Worm (Caenorhabditis elegans) whole organism, L4 larva: ENCODE data around the gene gst-37.
A peak's percentile ranks its signal among the peaks of the same experiment; 100 is the strongest.

Experiments used
- D1046.2 ChIP-seq: fragments of 200-800 bp; sonication (Bioruptor generic); IDR thresholded peaks from 2 replicates; pipeline ENCODE4 v1.3.6; 2022; ENCODE audit warnings: missing genetic modification characterization, missing compliant biosample characterization
- F26F4.8 ChIP-seq: fragments of 200-800 bp; sonication (Bioruptor generic); conservative IDR thresholded peaks from 2 replicates; pipeline ENCODE4 v1.3.6; 2022; ENCODE audit warnings: missing genetic modification characterization, missing compliant biosample characterization
- F49E8.2 ChIP-seq: sonication (generic microtip); optimal IDR thresholded peaks from 2 replicates; lab custom pipeline; 2016; ENCODE audit warnings: missing compliant biosample characterization, mild to moderate bottlenecking, missing genetic modification characterization, borderline replicate concordance
- Y5F2A.4 ChIP-seq: fragments of 200-800 bp; sonication (Bioruptor generic); optimal IDR thresholded peaks from 2 replicates; lab custom pipeline; 2018; ENCODE audit warnings: mild to moderate bottlenecking, missing genetic modification characterization, missing compliant biosample characterization
- Y75B8A.6 ChIP-seq: fragments of 200-800 bp; sonication (Bioruptor generic); IDR thresholded peaks from 2 replicates; pipeline ENCODE4 v1.3.6; 2022; ENCODE audit warnings: missing genetic modification reagents, missing genetic modification characterization, missing compliant biosample characterization
- ZK337.2 ChIP-seq: fragments of 200-800 bp; sonication (Bioruptor generic); IDR thresholded peaks from 2 replicates; pipeline ENCODE4 v1.3.6; 2022; ENCODE audit warnings: missing genetic modification reagents, missing genetic modification characterization, missing compliant biosample characterization
- aha-1 ChIP-seq: fragments of 150-350 bp; peaks from one replicate; lab custom pipeline; 2014; ENCODE audit warnings: missing biosample characterization, missing genetic modification characterization
- ama-1 ChIP-seq: fragments of 150-350 bp; optimal IDR thresholded peaks from 2 replicates; lab custom pipeline; 2014; ENCODE audit warnings: inconsistent platforms, mixed read lengths
- arid-1 ChIP-seq: fragments of 200-800 bp; sonication (Bioruptor generic); conservative IDR thresholded peaks from 2 replicates; pipeline ENCODE4 v1.3.6; 2022; ENCODE audit warnings: missing genetic modification reagents, missing genetic modification characterization, missing compliant biosample characterization
- ceh-32 ChIP-seq: sonication (generic microtip); optimal IDR thresholded peaks from 2 replicates; lab custom pipeline; 2016; ENCODE audit warnings: mild to moderate bottlenecking, missing genetic modification characterization, missing compliant biosample characterization; ENCODE audit not compliant: poor library complexity
- ceh-62 ChIP-seq: sonication (generic microtip); optimal IDR thresholded peaks from 2 replicates; lab custom pipeline; 2017; ENCODE audit warnings: missing biosample characterization, missing genetic modification characterization
- ceh-82 ChIP-seq: sonication (generic microtip); optimal IDR thresholded peaks from 2 replicates; lab custom pipeline; 2017; ENCODE audit warnings: missing biosample characterization, missing genetic modification characterization
- ctbp-1 ChIP-seq: fragments of 200-800 bp; sonication (Bioruptor generic); IDR thresholded peaks from 2 replicates; pipeline ENCODE4 v1.3.6; 2022; ENCODE audit warnings: missing genetic modification reagents, missing genetic modification characterization, missing compliant biosample characterization
- daf-19 ChIP-seq: fragments of 200-800 bp; sonication (Bioruptor generic); conservative IDR thresholded peaks from 2 replicates; pipeline ENCODE4 v1.3.6; 2022; ENCODE audit warnings: missing genetic modification characterization, missing compliant biosample characterization
- dmd-6 ChIP-seq: fragments of 200-800 bp; sonication (Bioruptor generic); IDR thresholded peaks from 2 replicates; pipeline ENCODE4 v1.3.6; 2022; ENCODE audit warnings: missing genetic modification reagents, missing genetic modification characterization, missing compliant biosample characterization
- dpl-1 ChIP-seq: fragments of 150-350 bp; optimal IDR thresholded peaks from 2 replicates; lab custom pipeline; 2014; ENCODE audit warnings: missing biosample characterization, missing genetic modification reagents, missing genetic modification characterization
- fkh-10 ChIP-seq: fragments of 150-350 bp; optimal IDR thresholded peaks from 2 replicates; lab custom pipeline; 2014; ENCODE audit warnings: missing biosample characterization, missing genetic modification reagents, missing genetic modification characterization
- fos-1 ChIP-seq: fragments of 150-350 bp; optimal IDR thresholded peaks from 2 replicates; lab custom pipeline; 2014; ENCODE audit warnings: missing biosample characterization, missing genetic modification characterization
- gei-8 ChIP-seq: fragments of 200-800 bp; sonication (Bioruptor generic); optimal IDR thresholded peaks from 2 replicates; lab custom pipeline; 2018; ENCODE audit warnings: mild to moderate bottlenecking, missing genetic modification characterization, missing compliant biosample characterization
- hif-1 ChIP-seq, 2 experiments: sonication (generic microtip); optimal IDR thresholded peaks; 2 replicates each; lab custom pipeline; 2016 to 2017; ENCODE audit warnings: missing compliant biosample characterization in 2 of 2, missing genetic modification characterization in 2 of 2, missing genetic modification reagents in 2 of 2, missing genotype in 2 of 2, mild to moderate bottlenecking in 1 of 2
- hlh-30 ChIP-seq: sonication (generic microtip); optimal IDR thresholded peaks from 2 replicates; lab custom pipeline; 2017; ENCODE audit warnings: antibody characterized with exemption, mild to moderate bottlenecking, missing genetic modification characterization, missing compliant biosample characterization; ENCODE audit not compliant: insufficient read depth
- hmg-1.1 ChIP-seq: fragments of 200-800 bp; sonication (Bioruptor generic); IDR thresholded peaks from 2 replicates; pipeline ENCODE4 v1.3.6; 2022; ENCODE audit warnings: missing genetic modification reagents, missing genetic modification characterization, missing compliant biosample characterization
- jun-1 ChIP-seq: fragments of 150-350 bp; optimal IDR thresholded peaks from 2 replicates; lab custom pipeline; 2014; ENCODE audit warnings: missing biosample characterization, missing genetic modification reagents, missing genetic modification characterization
- lin-38 ChIP-seq: fragments of 200-800 bp; sonication (Bioruptor generic); IDR thresholded peaks from 2 replicates; pipeline ENCODE4 v1.3.6; 2022; ENCODE audit warnings: missing genetic modification reagents, missing genetic modification characterization, missing compliant biosample characterization
- lsy-2 ChIP-seq, 2 experiments: fragments of 150-350 bp in 1 of 2; sonication (generic microtip) in 1 of 2; optimal IDR thresholded peaks; 2 replicates each; lab custom pipeline; 2014 to 2017; ENCODE audit warnings: missing biosample characterization in 2 of 2, missing genetic modification characterization in 2 of 2
- mxl-2 ChIP-seq: fragments of 200-800 bp; sonication (Bioruptor generic); conservative IDR thresholded peaks from 2 replicates; pipeline ENCODE4 v1.3.6; 2022; ENCODE audit warnings: missing genetic modification reagents, missing genetic modification characterization, missing compliant biosample characterization
- nhr-111 ChIP-seq: fragments of 200-800 bp; sonication (Bioruptor generic); optimal IDR thresholded peaks from 2 replicates; lab custom pipeline; 2018; ENCODE audit warnings: mild to moderate bottlenecking, missing genetic modification characterization, missing compliant biosample characterization
- nhr-237 ChIP-seq: sonication (generic microtip); optimal IDR thresholded peaks from 2 replicates; lab custom pipeline; 2017; ENCODE audit warnings: missing biosample characterization, missing genetic modification characterization
- nhr-28 ChIP-seq: fragments of 150-350 bp; optimal IDR thresholded peaks from 2 replicates; lab custom pipeline; 2014; ENCODE audit warnings: missing biosample characterization, missing genetic modification characterization
- nhr-42 ChIP-seq: fragments of 200-800 bp; sonication (Bioruptor generic); IDR thresholded peaks from 2 replicates; pipeline ENCODE4 v1.3.6; 2022; ENCODE audit warnings: missing genetic modification characterization, missing compliant biosample characterization
- pha-4 ChIP-seq, 2 experiments: fragments of 150-350 bp in 1 of 2; fragments of 200-800 bp in 1 of 2; sonication (Bioruptor generic) in 1 of 2; IDR thresholded peaks in 1 of 2; optimal IDR thresholded peaks in 1 of 2; 2 replicates each; pipeline versions ENCODE4 v1.3.6 to Lab custom; 2014 to 2022; ENCODE audit warnings: missing genetic modification characterization in 2 of 2, missing genetic modification reagents in 2 of 2, missing biosample characterization in 1 of 2, missing compliant biosample characterization in 1 of 2
- php-3 ChIP-seq: fragments of 200-800 bp; sonication (Bioruptor generic); IDR thresholded peaks from 2 replicates; pipeline ENCODE4 v1.3.6; 2022; ENCODE audit warnings: missing genetic modification reagents, missing genetic modification characterization, missing compliant biosample characterization
- pqm-1 ChIP-seq: sonication (generic microtip); optimal IDR thresholded peaks from 2 replicates; lab custom pipeline; 2017; ENCODE audit warnings: missing biosample characterization, missing genetic modification characterization
- saeg-2 ChIP-seq: fragments of 200-800 bp; sonication (Bioruptor generic); IDR thresholded peaks from 2 replicates; pipeline ENCODE4 v1.3.6; 2022; ENCODE audit warnings: missing genetic modification reagents, missing genetic modification characterization, missing compliant biosample characterization
- skn-1 ChIP-seq: fragments of 150-350 bp; optimal IDR thresholded peaks from 2 replicates; lab custom pipeline; 2014; ENCODE audit warnings: missing biosample characterization, missing genetic modification characterization
- tag-97 ChIP-seq: fragments of 200-800 bp; sonication (Bioruptor generic); IDR thresholded peaks from 2 replicates; pipeline ENCODE4 v1.3.6; 2022; ENCODE audit warnings: missing genetic modification characterization, missing compliant biosample characterization
- tra-1 ChIP-seq: fragments of 200-800 bp; sonication (Bioruptor generic); IDR thresholded peaks from 2 replicates; pipeline ENCODE4 v1.3.6; 2022; ENCODE audit warnings: missing genetic modification reagents, missing genetic modification characterization, missing compliant biosample characterization
- unc-39 ChIP-seq: sonication (generic microtip); optimal IDR thresholded peaks from 2 replicates; lab custom pipeline; 2017; ENCODE audit warnings: missing biosample characterization, missing genetic modification characterization
- unc-62 ChIP-seq, 3 experiments: fragments of 150-350 bp in 1 of 3; sonication (generic microtip); optimal IDR thresholded peaks in 2 of 3; peaks in 1 of 3; 1 replicate in 1 of 3; 2 replicates in 2 of 3; lab custom pipeline; 2014 to 2017; ENCODE audit warnings: missing biosample characterization in 3 of 3, missing genetic modification characterization in 3 of 3, missing genetic modification reagents in 3 of 3, missing genotype in 1 of 3
- vab-7 ChIP-seq: fragments of 200-800 bp; sonication (Bioruptor generic); IDR thresholded peaks from 2 replicates; pipeline ENCODE4 v1.3.6; 2022; ENCODE audit warnings: missing genetic modification reagents, missing genetic modification characterization, missing compliant biosample characterization
- zfp-2 ChIP-seq: sonication (generic microtip); optimal IDR thresholded peaks from 2 replicates; lab custom pipeline; 2016; ENCODE audit warnings: mild to moderate bottlenecking, missing genetic modification characterization, missing compliant biosample characterization
- zip-11 ChIP-seq: fragments of 200-800 bp; sonication (Bioruptor generic); IDR thresholded peaks from 2 replicates; pipeline ENCODE4 v1.3.6; 2022; ENCODE audit warnings: missing genetic modification characterization, missing compliant biosample characterization

Gene gst-37

DNA sequence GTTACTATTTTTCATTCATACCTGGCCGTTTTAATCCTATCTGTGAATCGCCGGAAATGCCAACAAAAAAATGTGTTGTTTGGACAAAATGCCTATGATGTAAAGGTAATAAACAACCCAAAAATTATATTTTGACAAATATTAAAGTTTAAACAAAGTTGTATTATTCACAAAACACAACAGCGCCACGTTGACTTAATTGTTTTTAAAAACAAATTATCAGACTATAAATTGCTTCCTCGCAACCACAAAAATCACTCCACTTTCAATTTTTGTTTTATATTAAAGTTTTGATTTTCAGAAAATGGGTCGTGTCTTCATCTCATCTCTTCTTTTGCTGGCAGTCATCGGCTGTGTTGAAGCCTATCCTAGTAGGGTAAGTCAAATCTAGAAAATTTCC, 14.1 kb upstream of the gst-37 start, which contains the start of gene Y32G9A.5:
TSS of gene Y32G9A.5 (plus strand) at position 301 of the 400 bp plus-strand sequence.
- TF ChIP-seq Y5F2A.4, result no peak
- no peak for TF ChIP-seq fkh-10 (GFP tag; lab: Kevin White, UChicago)

DNA sequence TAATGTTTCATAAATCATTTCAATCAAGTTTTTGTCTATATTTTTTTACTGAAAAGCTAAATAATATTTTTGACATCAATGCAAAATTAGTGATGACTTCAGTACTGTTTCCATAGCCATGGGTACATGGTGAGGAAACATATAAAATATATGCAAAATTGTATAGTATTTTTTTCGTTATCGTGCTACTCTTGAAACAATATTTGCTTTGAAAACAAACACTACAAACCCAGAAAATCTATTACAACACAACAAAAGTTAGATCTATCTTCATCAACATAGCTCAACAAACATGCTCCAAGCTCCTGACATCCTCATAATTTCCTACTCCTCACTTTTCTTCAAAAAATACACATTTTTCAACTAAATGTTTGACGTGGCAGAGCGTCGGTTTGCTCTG, 12.9 kb upstream of the gst-37 start, which contains the start of gene srp-3:
TSS of gene srp-3 (plus strand) at position 301 of the 400 bp plus-strand sequence.
- TF ChIP-seq aha-1 (tag; lab: Kevin White, UChicago), result peak; percentile 13
- no peak for TF ChIP-seq lsy-2 (tag; optimal IDR thresholded peaks at IDR 0.05; lab: Kevin White, UChicago)
- no peak for TF ChIP-seq F26F4.8
- TF ChIP-seq, all 104 proteins: peak for 1

DNA sequence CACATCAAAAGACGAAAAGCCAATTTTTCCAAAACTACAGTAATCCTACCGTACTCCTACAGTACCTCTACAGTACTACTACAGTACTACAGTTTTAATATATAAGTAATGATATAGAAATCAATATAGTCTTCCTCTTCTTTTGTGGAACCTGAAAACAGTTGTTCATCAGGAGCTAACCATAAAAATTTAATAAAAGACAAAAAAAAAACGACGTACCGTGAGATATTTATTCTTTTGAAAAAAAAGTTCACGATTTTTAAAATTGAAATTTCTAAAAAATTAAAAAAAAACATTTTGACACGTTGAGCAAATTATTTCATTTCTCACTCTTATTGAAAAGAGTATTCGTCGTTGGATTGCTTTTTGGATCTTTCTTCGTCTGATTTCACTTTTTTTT, 10.3 kb upstream of the gst-37 start, which contains the start of gene Y32G9A.3:
TSS of gene Y32G9A.3 (plus strand) at position 301 of the 400 bp plus-strand sequence.
- TF ChIP-seq zfp-2 (tag; lab: Kevin White, UChicago) (no peak), Y75B8A.6 (GFP tag; lab: Robert Waterston, UW) (no peak), dmd-6 (GFP tag; lab: Robert Waterston, UW) (no peak), hif-1 (tag; optimal IDR thresholded peaks at IDR 0.05; lab: Kevin White, UChicago) (no peak), tra-1 (GFP tag; lab: Robert Waterston, UW) (no peak), jun-1 (tag; lab: Kevin White, UChicago) (no peak)

DNA sequence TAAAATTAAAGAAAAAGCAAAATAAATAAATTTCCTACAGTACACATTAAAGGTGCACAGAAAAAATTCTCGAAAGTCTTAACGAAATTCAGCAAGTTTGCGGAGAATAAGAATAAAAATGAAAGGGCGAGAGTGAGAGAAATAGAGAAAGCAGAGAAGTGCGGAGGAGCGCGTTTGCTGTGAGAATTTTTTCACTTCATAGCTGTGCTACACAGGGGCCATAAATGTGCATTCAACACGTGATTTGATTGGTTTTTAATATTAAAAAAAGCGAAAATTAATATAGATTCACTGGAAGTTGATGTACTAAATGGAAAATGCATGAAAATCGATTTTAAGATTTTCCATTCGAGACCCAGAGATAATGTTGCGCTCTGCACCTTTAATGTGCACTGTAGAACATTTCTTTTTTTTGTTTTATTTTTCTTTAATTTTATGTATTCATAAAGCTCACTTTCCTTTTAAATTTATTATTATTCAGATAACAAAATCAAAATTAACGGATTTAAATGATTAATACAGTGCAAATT, 3.3 kb upstream of the gst-37 start, which contains the start of gene Y32G9A.2:
TSS of gene Y32G9A.2 (plus strand) at position 480 of the 530 bp plus-strand sequence.
- no peak for TF ChIP-seq vab-7 (GFP tag; lab: Robert Waterston, UW)
- TF ChIP-seq hlh-30, result peak; percentile 15
- TF ChIP-seq unc-39 (tag; lab: Kevin White, UChicago), result no peak
- peak; percentile 94 for TF ChIP-seq lin-38 (GFP tag; lab: Robert Waterston, UW)
- TF ChIP-seq nhr-28 (tag; lab: Kevin White, UChicago), result peak; percentile 52
- peak; percentile 42 for TF ChIP-seq F49E8.2 (tag; lab: Kevin White, UChicago)
- TF ChIP-seq mxl-2 (GFP tag; lab: Robert Waterston, UW), result no peak
- no peak for TF ChIP-seq ZK337.2 (GFP tag; lab: Robert Waterston, UW)
- TF ChIP-seq F26F4.8, result no peak
- TF ChIP-seq tag-97 (GFP tag; lab: Robert Waterston, UW), result no peak
- peak; percentile 34 for TF ChIP-seq dpl-1 (GFP tag; lab: Kevin White, UChicago)
- TF ChIP-seq aha-1 (tag; lab: Kevin White, UChicago), result peak; percentile 89
- TF ChIP-seq D1046.2, result no peak
- TF ChIP-seq ama-1 (lab: Kevin White, UChicago), result no peak
- TF ChIP-seq dmd-6 (GFP tag; lab: Robert Waterston, UW), result no peak
- no peak for TF ChIP-seq gei-8 (GFP tag; lab: Kevin White, UChicago)
- TF ChIP-seq unc-62 (GFP tag; optimal IDR thresholded peaks at IDR 0.05 in 1 of 2; lab: Kevin White, UChicago), result no peak
- no peak for TF ChIP-seq unc-62 (tag; optimal IDR thresholded peaks at IDR 0.05; lab: Kevin White, UChicago)
- no peak for TF ChIP-seq nhr-42 (GFP tag; lab: Robert Waterston, UW)

DNA sequence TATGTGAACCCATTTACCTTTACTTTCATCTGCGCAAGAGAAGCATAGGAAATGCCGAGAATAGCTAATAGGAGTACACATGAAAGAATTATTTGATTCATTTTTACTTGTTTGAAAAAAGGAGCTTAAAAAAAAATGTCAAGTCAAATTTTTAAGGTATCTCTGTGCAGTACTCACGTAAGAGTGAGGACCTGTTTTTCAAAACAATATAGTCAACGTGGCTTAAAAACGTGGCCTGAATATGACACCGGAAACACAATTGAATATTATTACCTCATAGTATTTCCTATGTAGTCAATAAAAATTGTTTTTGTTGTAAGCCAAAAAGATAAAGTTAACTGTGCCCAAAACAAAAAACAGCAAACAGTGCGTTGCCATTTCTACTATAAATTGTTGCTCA, 1.3 kb upstream of the gst-37 start, which contains the start of gene Y32G9A.12:
TSS of gene Y32G9A.12 (minus strand) at position 101 of the 400 bp plus-strand sequence.
- no peak for TF ChIP-seq pqm-1
- TF ChIP-seq saeg-2 (GFP tag; lab: Robert Waterston, UW), result no peak
- TF ChIP-seq nhr-111 (GFP tag; lab: Kevin White, UChicago), result no peak
- TF ChIP-seq D1046.2, result no peak
- TF ChIP-seq ceh-62 (tag; lab: Kevin White, UChicago), result no peak
- no peak for TF ChIP-seq arid-1 (GFP tag; lab: Robert Waterston, UW)
- TF ChIP-seq ctbp-1 (GFP tag; lab: Robert Waterston, UW), result no peak
- TF ChIP-seq hmg-1.1, result no peak
- TF ChIP-seq nhr-237, result no peak
- no peak for TF ChIP-seq ceh-32 (tag; lab: Kevin White, UChicago)
- no peak for TF ChIP-seq fos-1 (tag; lab: Kevin White, UChicago)
- TF ChIP-seq daf-19 (GFP tag; lab: Robert Waterston, UW), result no peak
- TF ChIP-seq pha-4 (GFP tag; IDR thresholded peaks at IDR 0.05; lab: Robert Waterston, UW), result no peak
- no peak for TF ChIP-seq pha-4 (tag; optimal IDR thresholded peaks at IDR 0.05; lab: Kevin White, UChicago)
- TF ChIP-seq unc-62 (GFP tag; optimal IDR thresholded peaks at IDR 0.05 in 1 of 2; lab: Kevin White, UChicago), result no peak
- no peak for TF ChIP-seq unc-62 (tag; optimal IDR thresholded peaks at IDR 0.05; lab: Kevin White, UChicago)
- no peak for TF ChIP-seq php-3 (GFP tag; lab: Robert Waterston, UW)
- TF ChIP-seq ceh-82 (tag; lab: Kevin White, UChicago), result no peak
- TF ChIP-seq skn-1 (tag; lab: Kevin White, UChicago), result no peak
- no peak for TF ChIP-seq zip-11 (GFP tag; lab: Robert Waterston, UW)
- TF ChIP-seq ZK337.2 (GFP tag; lab: Robert Waterston, UW), result no peak
- TF ChIP-seq, all 104 proteins: peak for 0
